Worm (Caenorhabditis elegans) whole organism, young adult: ENCODE data around the gene coa-3.

Source experiments
- F33H1.4 ChIP-seq: fragments of 200-800 bp; sonication (Bioruptor generic); IDR thresholded peaks from 2 replicates; pipeline ENCODE4 v1.3.6; 2022; ENCODE audit warnings: missing genetic modification reagents, missing genetic modification characterization, missing compliant biosample characterization
- F39B2.1 ChIP-seq: fragments of 200-800 bp; sonication (Bioruptor generic); IDR thresholded peaks from 2 replicates; pipeline ENCODE4 v1.3.6; 2022; ENCODE audit warnings: missing genetic modification reagents, missing genetic modification characterization, missing compliant biosample characterization
- K11D2.4 ChIP-seq: fragments of 200-800 bp; sonication (Bioruptor generic); IDR thresholded peaks from 2 replicates; pipeline ENCODE4 v1.3.6; 2022; ENCODE audit warnings: missing genetic modification reagents, missing genetic modification characterization, missing compliant biosample characterization
- T26A5.8 ChIP-seq: sonication (generic microtip); optimal IDR thresholded peaks from 2 replicates; lab custom pipeline; 2016; ENCODE audit warnings: missing genetic modification characterization, missing compliant biosample characterization
- athp-1 ChIP-seq: sonication (generic microtip); optimal IDR thresholded peaks from 2 replicates; lab custom pipeline; 2017; ENCODE audit warnings: mild to moderate bottlenecking, missing genetic modification characterization, missing compliant biosample characterization
- bed-1 ChIP-seq: fragments of 200-800 bp; sonication (Bioruptor generic); IDR thresholded peaks from 2 replicates; pipeline ENCODE4 v1.3.6; 2022; ENCODE audit warnings: missing genetic modification reagents, missing genetic modification characterization, missing compliant biosample characterization
- cebp-1 ChIP-seq, 2 experiments: fragments of 200-800 bp in 1 of 2; sonication (Bioruptor generic) in 1 of 2; sonication (generic microtip) in 1 of 2; IDR thresholded peaks in 1 of 2; optimal IDR thresholded peaks in 1 of 2; 2 replicates each; pipeline versions ENCODE4 v1.3.6 to Lab custom; 2017 to 2022; ENCODE audit warnings: missing compliant biosample characterization in 2 of 2, missing genetic modification characterization in 2 of 2, mild to moderate bottlenecking in 1 of 2, missing genetic modification reagents in 1 of 2, moderate library complexity in 1 of 2
- ceh-100 ChIP-seq: fragments of 200-800 bp; sonication (Bioruptor generic); IDR thresholded peaks from 2 replicates; pipeline ENCODE4 v1.3.6; 2022; ENCODE audit warnings: missing genetic modification reagents, missing genetic modification characterization, missing compliant biosample characterization
- ceh-27 ChIP-seq: fragments of 200-800 bp; sonication (Bioruptor generic); optimal IDR thresholded peaks from 2 replicates; lab custom pipeline; 2018; ENCODE audit warnings: mild to moderate bottlenecking, missing genetic modification characterization, moderate library complexity, missing compliant biosample characterization
- die-1 ChIP-seq: sonication (generic microtip); optimal IDR thresholded peaks from 2 replicates; lab custom pipeline; 2016; ENCODE audit warnings: missing genotype, mild to moderate bottlenecking, missing genetic modification characterization, missing compliant biosample characterization
- egrh-3 ChIP-seq: fragments of 200-800 bp; sonication (Bioruptor generic); IDR thresholded peaks from 2 replicates; pipeline ENCODE4 v1.3.6; 2022; ENCODE audit warnings: missing genetic modification reagents, missing genetic modification characterization, missing compliant biosample characterization
- ets-4 ChIP-seq: fragments of 200-800 bp; sonication (Bioruptor generic); optimal IDR thresholded peaks from 2 replicates; lab custom pipeline; 2018; ENCODE audit warnings: mild to moderate bottlenecking, missing genetic modification characterization, missing compliant biosample characterization
- hlh-12 ChIP-seq: sonication (generic microtip); optimal IDR thresholded peaks from 2 replicates; lab custom pipeline; 2016; ENCODE audit warnings: missing genetic modification characterization, missing compliant biosample characterization
- hrde-1 ChIP-seq: sonication (generic microtip); optimal IDR thresholded peaks from 2 replicates; lab custom pipeline; 2016; ENCODE audit warnings: missing genetic modification characterization, mild to moderate bottlenecking, missing compliant biosample characterization, moderate library complexity, missing genotype, missing genetic modification reagents, borderline replicate concordance
- let-607 ChIP-seq, 2 experiments: fragments of 200-800 bp in 1 of 2; sonication (Bioruptor generic) in 1 of 2; sonication (generic microtip) in 1 of 2; optimal IDR thresholded peaks; 2 replicates each; lab custom pipeline; 2016 to 2018; ENCODE audit warnings: mild to moderate bottlenecking in 2 of 2, missing compliant biosample characterization in 2 of 2, missing genetic modification characterization in 2 of 2, moderate library complexity in 2 of 2, missing genotype in 1 of 2
- lin-40 ChIP-seq: sonication (generic microtip); optimal IDR thresholded peaks from 2 replicates; lab custom pipeline; 2016; ENCODE audit warnings: missing genetic modification characterization, mild to moderate bottlenecking, missing compliant biosample characterization, missing genotype, missing genetic modification reagents
- lin-54 ChIP-seq: fragments of 200-800 bp; sonication (Bioruptor generic); optimal IDR thresholded peaks from 2 replicates; lab custom pipeline; 2018; ENCODE audit warnings: mild to moderate bottlenecking, missing genetic modification characterization, missing compliant biosample characterization
- lir-1 ChIP-seq: fragments of 200-800 bp; sonication (Bioruptor generic); conservative IDR thresholded peaks from 2 replicates; pipeline ENCODE4 v1.3.6; 2022; ENCODE audit warnings: missing genetic modification reagents, missing genetic modification characterization, missing compliant biosample characterization
- madf-10 ChIP-seq: sonication (generic microtip); optimal IDR thresholded peaks from 2 replicates; lab custom pipeline; 2016; ENCODE audit warnings: mild to moderate bottlenecking, missing genetic modification characterization, missing compliant biosample characterization
- madf-3 ChIP-seq: fragments of 200-800 bp; sonication (Bioruptor generic); IDR thresholded peaks from 2 replicates; pipeline ENCODE4 v1.3.6; 2022; ENCODE audit warnings: missing genetic modification reagents, missing genetic modification characterization, missing compliant biosample characterization
- madf-8 ChIP-seq: fragments of 200-800 bp; sonication (Bioruptor generic); conservative IDR thresholded peaks from 2 replicates; pipeline ENCODE4 v1.3.6; 2022; ENCODE audit warnings: missing genetic modification reagents, missing genetic modification characterization, missing compliant biosample characterization
- nfyb-1 ChIP-seq: fragments of 200-800 bp; sonication (Bioruptor generic); IDR thresholded peaks from 2 replicates; pipeline ENCODE4 v1.3.6; 2022; ENCODE audit warnings: missing genetic modification reagents, missing genetic modification characterization, missing compliant biosample characterization
- nhr-80 ChIP-seq: sonication (generic microtip); optimal IDR thresholded peaks from 2 replicates; lab custom pipeline; 2016; ENCODE audit warnings: missing genetic modification characterization, missing compliant biosample characterization
- pbrm-1 ChIP-seq: fragments of 200-800 bp; sonication (Bioruptor generic); IDR thresholded peaks from 2 replicates; pipeline ENCODE4 v1.3.6; 2022; ENCODE audit warnings: missing genetic modification reagents, missing genetic modification characterization, missing compliant biosample characterization
- rpc-1 ChIP-seq, 2 experiments: fragments of 150-350 bp in 1 of 2; sonication (generic microtip) in 1 of 2; optimal IDR thresholded peaks; 2 replicates each; lab custom pipeline; 2014 to 2018; ENCODE audit warnings: missing biosample characterization in 1 of 2, missing genetic modification characterization in 1 of 2, missing genetic modification reagents in 1 of 2, missing genotype in 1 of 2
- tbx-9 ChIP-seq: sonication (generic microtip); optimal IDR thresholded peaks from 2 replicates; lab custom pipeline; 2016; ENCODE audit warnings: borderline replicate concordance, missing genetic modification characterization, inconsistent platforms, missing compliant biosample characterization
- tlf-1 ChIP-seq: fragments of 200-800 bp; sonication (Bioruptor generic); optimal IDR thresholded peaks from 2 replicates; lab custom pipeline; 2018; ENCODE audit warnings: mild to moderate bottlenecking, missing genetic modification characterization, missing compliant biosample characterization
- unc-130 ChIP-seq: sonication (generic microtip); optimal IDR thresholded peaks from 2 replicates; lab custom pipeline; 2016; ENCODE audit warnings: missing genetic modification reagents, missing genetic modification characterization, missing compliant biosample characterization
- unc-62 ChIP-seq: fragments of 150-350 bp; optimal IDR thresholded peaks from 2 replicates; lab custom pipeline; 2014; ENCODE audit warnings: missing biosample characterization, missing genetic modification reagents, missing genetic modification characterization
- xnd-1 ChIP-seq: sonication (generic microtip); optimal IDR thresholded peaks from 2 replicates; lab custom pipeline; 2016; ENCODE audit warnings: missing genotype, missing genetic modification reagents, missing genetic modification characterization, missing compliant biosample characterization
- zfh-2 ChIP-seq: fragments of 200-800 bp; sonication (Bioruptor generic); conservative IDR thresholded peaks from 2 replicates; pipeline ENCODE4 v1.3.6; 2022; ENCODE audit warnings: missing genetic modification reagents, missing genetic modification characterization, missing compliant biosample characterization
- ztf-18 ChIP-seq: sonication (generic microtip); optimal IDR thresholded peaks from 2 replicates; lab custom pipeline; 2016; ENCODE audit warnings: missing genotype, mild to moderate bottlenecking, missing genetic modification characterization, missing compliant biosample characterization
- ztf-26 ChIP-seq: sonication (generic microtip); optimal IDR thresholded peaks from 2 replicates; lab custom pipeline; 2017; ENCODE audit warnings: missing genetic modification characterization, missing compliant biosample characterization
- ztf-6 ChIP-seq: fragments of 200-800 bp; sonication (Bioruptor generic); IDR thresholded peaks from 2 replicates; pipeline ENCODE4 v1.3.6; 2022; ENCODE audit warnings: missing genetic modification reagents, missing genetic modification characterization, missing compliant biosample characterization

Gene coa-3

DNA sequence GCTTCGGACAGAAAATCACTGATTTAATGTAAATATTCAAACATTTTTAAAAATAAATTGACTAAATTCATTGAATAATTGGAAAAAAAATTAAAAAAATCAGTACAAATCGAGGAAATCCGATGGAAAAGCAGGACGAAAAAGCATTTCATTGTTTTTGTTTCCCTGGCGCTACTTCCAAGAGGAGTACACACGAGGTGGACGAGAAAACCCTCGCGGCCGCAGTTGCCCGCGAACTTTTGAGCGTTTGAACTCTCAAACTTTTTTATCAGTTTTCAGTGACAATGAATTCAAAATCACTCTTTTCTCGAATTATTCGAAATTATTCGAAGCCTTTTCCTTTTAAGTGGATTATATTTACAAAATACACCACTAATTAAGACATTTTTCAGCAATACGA is 602 bp upstream of the coa-3 start, which contains the start of gene F35D11.4 (continued):
- TF ChIP-seq lir-1 (GFP tag; lab: Robert Waterston, UW), result 0 out of 2 replicates have a peak, but pooled peaks have one; percentile 51
- TF ChIP-seq athp-1, result peak; percentile 46
- peak; percentile 86 for TF ChIP-seq unc-130 (GFP tag; lab: Kevin White, UChicago)
- TF ChIP-seq hlh-12, result no peak
- no peak for TF ChIP-seq cebp-1 (GFP tag; IDR thresholded peaks at IDR 0.05; lab: Robert Waterston, UW)
- TF ChIP-seq cebp-1 (tag; optimal IDR thresholded peaks at IDR 0.05; lab: Kevin White, UChicago), result peak; percentile 50
- peak; percentile 46; the same call in 1 of the 2 replicates for TF ChIP-seq egrh-3 (GFP tag; lab: Robert Waterston, UW)
- TF ChIP-seq lin-54 (GFP tag; lab: Kevin White, UChicago), result peak; percentile 88
- TF ChIP-seq K11D2.4 (GFP tag; lab: Robert Waterston, UW), result peak; percentile 59; the same call in 1 of the 2 replicates
- peak in 1 of 2 experiments; percentile 46 for TF ChIP-seq let-607 (tag; optimal IDR thresholded peaks at IDR 0.05; lab: Kevin White, UChicago)
- peak; percentile 68 for TF ChIP-seq F33H1.4 (GFP tag; lab: Robert Waterston, UW)
- peak; percentile 39; the same call in 1 of the 2 replicates for TF ChIP-seq ceh-100 (GFP tag; lab: Robert Waterston, UW)
- TF ChIP-seq hrde-1 (tag; lab: Kevin White, UChicago), result no peak
- TF ChIP-seq, all 124 proteins: peak for 47

DNA sequence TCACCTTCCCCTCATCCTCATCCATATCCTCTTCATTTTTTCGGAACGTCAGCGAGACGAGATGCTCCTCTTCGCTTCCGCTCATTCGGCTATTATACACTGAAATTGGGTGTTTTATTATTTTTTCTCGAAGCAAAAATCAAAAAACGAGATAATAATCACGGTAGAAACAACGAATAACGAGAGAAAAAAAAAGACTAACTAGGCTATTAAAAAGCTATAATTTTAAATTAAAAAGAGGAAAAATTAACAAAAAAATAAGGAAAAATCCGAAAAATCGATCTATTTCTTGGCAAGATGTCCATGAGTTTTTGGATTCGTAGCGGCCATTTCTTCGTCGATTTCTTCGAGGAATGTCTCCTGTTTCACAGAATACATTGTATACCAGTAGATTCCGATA is 1.2 kb downstream of the coa-3 start, which contains the start of gene ipla-1:
ipla-1 (minus strand) TSS at position 101 of the 400 bp plus-strand sequence.
- TF ChIP-seq T26A5.8 (no peak), pbrm-1 (GFP tag; lab: Robert Waterston, UW) (0 out of 2 replicates have a peak, but pooled peaks have one; percentile 24)

DNA sequence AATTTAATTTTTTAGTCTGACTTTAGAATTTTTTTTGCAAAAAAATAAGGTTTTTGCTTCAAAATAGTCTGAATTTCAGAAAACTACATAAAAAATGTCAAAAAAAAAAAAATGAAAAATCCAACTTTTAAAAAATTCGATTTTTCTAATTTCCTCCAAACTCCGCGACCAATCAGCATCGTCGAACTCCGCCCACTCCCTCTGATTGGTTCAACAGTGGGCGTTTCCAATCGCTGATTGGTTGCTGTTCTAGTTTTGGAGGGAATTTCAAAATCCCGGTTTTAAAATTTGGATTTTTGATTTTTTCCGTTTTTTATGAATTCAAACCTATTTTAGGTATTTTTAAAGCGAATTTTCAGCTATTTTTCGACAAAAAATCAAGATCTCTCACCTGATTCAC is 1.6 kb downstream of the coa-3 start:
- TF ChIP-seq ztf-6 (GFP tag; lab: Robert Waterston, UW), result no peak
- TF ChIP-seq xnd-1, result no peak
- no peak for TF ChIP-seq bed-1
- peak; percentile 70; the same call in 1 of the 2 replicates for TF ChIP-seq nfyb-1 (GFP tag; lab: Robert Waterston, UW)
- TF ChIP-seq, all 124 proteins: peak for 1

DNA sequence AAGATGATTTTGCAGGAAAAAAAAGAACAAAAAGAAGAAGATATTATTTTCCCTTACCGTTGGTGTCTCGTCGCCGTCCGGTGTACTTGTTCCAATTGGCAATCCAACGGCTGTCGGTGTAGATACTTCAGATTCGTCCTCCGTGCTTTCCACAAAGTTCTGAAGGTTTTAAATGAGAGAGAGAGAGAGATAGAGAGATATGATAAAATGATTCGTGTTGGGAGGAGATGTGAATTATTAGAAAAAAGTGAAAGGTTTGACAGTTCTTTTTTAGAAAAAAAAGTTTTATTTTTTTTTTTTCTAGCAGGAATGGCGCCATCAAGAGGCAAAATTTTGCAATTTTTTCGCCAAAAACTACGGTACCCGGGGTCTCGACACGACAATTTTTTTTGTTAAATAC is 2.2 kb downstream of the coa-3 start:
- peak; percentile 14 for TF ChIP-seq lin-40 (tag; lab: Kevin White, UChicago)
- no peak for TF ChIP-seq tbx-9 (tag; lab: Kevin White, UChicago)
- TF ChIP-seq ztf-18 (tag; lab: Kevin White, UChicago), result no peak
- TF ChIP-seq tlf-1 (GFP tag; lab: Kevin White, UChicago), result no peak
- no peak for TF ChIP-seq unc-62 (GFP tag; lab: Kevin White, UChicago)
- peak; percentile 31 for TF ChIP-seq ztf-26 (tag; lab: Kevin White, UChicago)
- TF ChIP-seq, all 124 proteins: peak for 2

DNA sequence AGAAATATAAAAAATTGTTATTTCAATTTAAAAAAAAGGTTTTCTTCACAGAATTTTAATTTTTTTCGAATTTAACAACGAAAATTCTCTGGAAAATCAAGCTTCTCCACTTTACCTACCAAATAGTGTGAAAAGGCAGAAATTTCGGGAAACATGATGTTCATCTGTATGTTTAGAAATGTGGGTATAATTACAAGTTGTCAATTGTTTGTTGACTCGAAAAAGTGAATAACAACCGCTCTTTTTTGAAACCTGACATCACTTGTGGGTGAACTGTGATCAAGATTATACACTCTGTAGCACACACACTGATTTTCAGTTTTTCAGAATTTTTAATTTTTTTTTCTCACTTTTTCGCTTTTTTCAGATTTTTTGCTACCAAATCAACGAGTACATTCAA is 2.6 kb downstream of the coa-3 start:
- TF ChIP-seq zfh-2, result no peak
- no peak for TF ChIP-seq die-1 (tag; lab: Kevin White, UChicago)
- TF ChIP-seq ceh-100 (GFP tag; lab: Robert Waterston, UW), result no peak
- no peak for TF ChIP-seq rpc-1 (optimal IDR thresholded peaks at IDR 0.05; lab: Kevin White, UChicago)
- no peak for TF ChIP-seq rpc-1 (tag; optimal IDR thresholded peaks at IDR 0.05; lab: Kevin White, UChicago)

DNA sequence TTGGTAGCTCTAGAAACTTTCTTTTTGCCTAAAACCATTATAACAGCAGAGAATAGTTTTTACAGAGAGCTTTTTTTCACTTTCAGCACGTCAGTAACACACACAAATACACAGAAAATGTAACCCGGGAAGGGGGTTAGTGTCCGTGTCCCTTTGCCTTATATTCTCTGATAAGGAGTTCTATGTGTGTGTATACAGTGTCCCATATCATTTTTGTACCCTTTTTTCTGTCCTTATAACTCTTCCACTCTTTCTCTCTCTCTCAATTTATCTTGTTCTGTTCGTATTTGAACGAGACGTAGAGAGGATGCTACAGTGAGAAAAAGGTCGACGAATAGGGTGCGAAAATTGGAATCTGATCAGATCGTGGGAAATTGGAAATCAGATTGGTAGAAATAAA is 3.6 kb downstream of the coa-3 start:
- TF ChIP-seq athp-1 (no peak), cebp-1 (GFP tag; IDR thresholded peaks at IDR 0.05; lab: Robert Waterston, UW) (no peak), cebp-1 (tag; optimal IDR thresholded peaks at IDR 0.05; lab: Kevin White, UChicago) (peak; percentile 34), ets-4 (peak; percentile 69), madf-3 (GFP tag; lab: Robert Waterston, UW) (no peak), madf-8 (GFP tag; lab: Robert Waterston, UW) (no peak), madf-10 (tag; lab: Kevin White, UChicago) (no peak), nhr-80 (peak; percentile 86), ceh-27 (GFP tag; lab: Kevin White, UChicago) (no peak), F39B2.1 (GFP tag; lab: Robert Waterston, UW) (no peak), let-607 (tag; optimal IDR thresholded peaks at IDR 0.05; lab: Kevin White, UChicago) (no peak)
